Fruit fly (Drosophila melanogaster): ENCODE data around the gene CG43294.

The CG43294 gene

DNA sequence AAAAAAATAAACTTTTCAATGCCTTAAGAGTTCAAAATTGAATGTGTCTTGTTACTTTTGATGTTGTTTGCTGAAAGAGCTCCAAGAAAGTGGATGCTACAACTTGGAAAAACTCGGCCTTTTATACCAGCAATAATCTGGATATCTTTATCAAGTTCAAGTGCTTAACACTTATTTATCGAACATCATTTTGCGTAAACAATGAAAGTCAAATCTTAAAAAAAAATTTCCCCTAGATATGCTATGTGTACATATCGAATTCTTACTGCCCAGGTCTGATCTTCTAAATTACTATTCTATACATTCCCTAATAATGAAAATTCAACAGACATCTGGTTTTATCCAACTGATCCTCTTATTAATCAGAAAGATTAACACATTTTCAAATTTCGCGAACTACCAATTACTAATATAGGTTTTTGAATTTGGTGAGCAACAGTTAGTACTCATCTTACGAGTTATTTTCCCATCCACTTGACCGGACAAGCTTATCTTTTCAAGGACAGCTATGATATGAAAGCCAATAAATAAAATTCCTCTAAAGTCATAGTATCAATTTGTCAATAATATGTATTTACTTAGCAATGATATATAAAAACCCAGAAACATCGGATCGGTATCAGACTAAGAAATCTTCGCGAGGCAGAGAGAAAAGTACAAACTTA lies at the start of gene CG43294, which contains the start of gene CG11570:
TSS of gene CG43294 (plus strand) at position 615 of the 665 bp plus-strand sequence.
TSS of gene CG11570 (minus strand) at position 101 of the 665 bp plus-strand sequence.
- TF ChIP-seq CG17801 (GFP tag; optimal IDR thresholded peaks at IDR 0.05; ENCODE audit: partially characterized antibody) = no peak

DNA sequence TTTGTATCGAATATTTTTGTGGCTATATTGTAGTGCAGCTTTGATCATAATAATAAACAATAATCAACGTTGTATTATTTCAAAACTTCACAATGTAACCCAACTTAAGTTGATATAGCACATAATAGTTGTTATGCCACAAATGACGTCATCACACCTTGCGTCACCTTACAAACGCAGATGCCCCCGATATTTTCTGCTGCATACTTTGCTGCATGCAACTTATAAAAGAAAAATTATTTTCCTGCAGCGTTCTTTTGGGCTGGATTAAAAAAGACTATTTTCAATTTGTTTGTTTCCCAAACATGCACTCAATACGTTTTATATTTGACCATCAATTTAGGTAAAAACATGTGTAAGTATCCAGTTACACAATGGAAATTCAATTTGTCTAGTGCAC lies 39.9 kb upstream of the CG43294 start:
- no peak for TF ChIP-seq CG17801 (GFP tag; optimal IDR thresholded peaks at IDR 0.05; ENCODE audit: partially characterized antibody)

dm6 chr3L:11921213-11921612 lies 36.9 kb upstream of the CG43294 start, which contains the start of gene CG11588:
TSS of gene CG11588 (plus strand) at chr3L:11921513.
- no peak for TF ChIP-seq CG17801 (GFP tag; optimal IDR thresholded peaks at IDR 0.05; ENCODE audit: partially characterized antibody)

DNA sequence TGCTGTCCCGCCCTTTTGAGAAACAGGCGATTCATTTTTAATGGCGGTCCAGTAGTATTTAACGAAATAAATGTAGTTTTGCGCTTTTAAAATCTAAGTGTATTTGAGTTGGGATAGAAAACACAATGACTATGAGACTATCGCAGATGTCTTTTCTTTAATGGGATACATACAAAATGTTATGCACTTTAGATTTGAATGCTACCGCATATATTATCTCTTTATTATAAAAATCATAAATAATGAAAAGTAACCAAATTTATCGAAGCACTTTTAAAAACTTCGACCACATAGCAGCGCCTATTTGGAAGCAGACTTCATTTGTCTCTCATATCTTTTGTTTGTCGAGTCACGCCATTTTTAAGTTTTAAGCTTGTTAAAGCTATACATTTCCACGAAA lies 33.4 kb upstream of the CG43294 start, which contains the start of gene SdhAL:
TSS of gene SdhAL (minus strand) at position 101 of the 400 bp plus-strand sequence.
- no peak for TF ChIP-seq CG17801 (GFP tag; optimal IDR thresholded peaks at IDR 0.05; ENCODE audit: partially characterized antibody)

DNA sequence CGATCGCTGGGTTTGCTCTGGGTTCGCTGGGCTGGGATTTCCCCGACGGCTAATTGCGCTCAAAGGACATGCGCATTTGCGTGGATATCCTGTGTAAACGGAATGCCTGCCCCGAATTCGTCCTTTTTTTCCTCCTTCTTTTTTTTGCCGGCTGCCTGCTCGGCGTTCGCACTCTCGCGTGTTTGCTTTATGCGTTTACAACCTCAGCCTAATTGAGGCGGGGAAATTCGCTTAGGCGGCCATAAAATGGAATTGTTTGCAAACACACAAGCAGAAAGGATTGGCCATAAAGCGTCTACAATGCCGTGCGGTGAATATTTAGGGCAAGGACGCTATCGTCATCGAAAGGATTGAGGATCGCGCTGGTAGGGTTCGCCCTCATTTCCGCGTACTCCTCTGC lies 32.7 kb upstream of the CG43294 start:
- TF ChIP-seq CG17801 (GFP tag; optimal IDR thresholded peaks at IDR 0.05; ENCODE audit: partially characterized antibody) = no peak

DNA sequence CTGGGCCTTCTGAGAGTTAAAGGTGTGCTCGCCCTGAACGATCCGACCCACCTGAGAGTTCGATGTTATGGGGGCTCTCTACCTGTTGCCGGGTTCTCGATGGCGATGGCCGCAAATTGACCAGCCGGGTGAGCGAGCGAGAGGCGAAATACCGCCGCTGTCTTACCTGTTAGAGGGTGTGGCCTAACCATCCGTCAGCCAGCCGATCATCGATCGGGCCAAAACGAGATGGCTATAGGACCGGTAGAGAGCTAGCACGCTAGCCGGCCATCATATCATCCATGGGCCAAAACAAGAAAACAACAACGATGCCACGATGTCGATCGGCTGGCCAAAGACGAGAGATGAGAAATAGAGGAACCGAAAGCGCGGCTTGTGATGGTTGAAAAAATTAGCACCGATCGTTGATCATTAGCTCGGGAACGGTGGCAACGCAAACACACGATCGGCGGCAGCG lies 30.8 kb upstream of the CG43294 start, which contains the start of gene byn:
TSS of gene byn (plus strand) at position 407 of the 457 bp plus-strand sequence.
- no peak for TF ChIP-seq CG17801 (GFP tag; optimal IDR thresholded peaks at IDR 0.05; ENCODE audit: partially characterized antibody)

DNA sequence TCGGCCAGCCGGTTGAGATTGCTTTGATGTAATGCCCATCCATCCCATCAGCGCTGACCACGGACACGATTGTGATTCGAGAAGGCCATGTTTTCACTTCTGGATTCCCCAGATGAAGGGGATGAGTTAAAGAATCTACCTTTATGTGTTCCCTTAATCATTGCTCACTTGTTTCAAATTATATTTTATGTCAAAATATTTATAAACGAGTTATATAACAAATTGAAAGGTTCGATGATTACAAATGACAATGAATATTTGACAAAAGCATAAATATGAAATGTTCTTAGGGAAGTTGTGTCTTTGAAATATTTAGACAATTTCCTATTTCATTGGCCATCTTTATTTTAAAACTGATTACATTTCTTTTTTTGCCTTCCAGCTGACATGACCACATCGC lies 26.5 kb upstream of the CG43294 start:
- no peak for TF ChIP-seq CG17801 (GFP tag; optimal IDR thresholded peaks at IDR 0.05; ENCODE audit: partially characterized antibody)

- TF ChIP-seq CG17801 (GFP tag; optimal IDR thresholded peaks at IDR 0.05; ENCODE audit: partially characterized antibody) = no peak
Measured at dm6 chr3L:11937270-11937669, 20.8 kb upstream of the CG43294 start.

dm6 chr3L:11938716-11939115 lies 19.4 kb upstream of the CG43294 start, which contains the start of gene CG44837:
TSS of gene CG44837 (minus strand) at chr3L:11938872.
- TF ChIP-seq CG17801 (GFP tag; optimal IDR thresholded peaks at IDR 0.05; ENCODE audit: partially characterized antibody) = no peak

- no peak for TF ChIP-seq CG17801 (GFP tag; optimal IDR thresholded peaks at IDR 0.05; ENCODE audit: partially characterized antibody)
Measured at dm6 chr3L:11941612-11942011, 16.5 kb upstream of the CG43294 start, which contains the start of gene Rpt4R. TSS of gene Rpt4R (plus strand) at chr3L:11941912.

- TF ChIP-seq CG17801 (GFP tag; optimal IDR thresholded peaks at IDR 0.05; ENCODE audit: partially characterized antibody) = no peak
Measured at dm6 chr3L:11944752-11945151, 13.3 kb upstream of the CG43294 start, which contains the start of gene CG5883. TSS of gene CG5883 (minus strand) at chr3L:11944852.

DNA sequence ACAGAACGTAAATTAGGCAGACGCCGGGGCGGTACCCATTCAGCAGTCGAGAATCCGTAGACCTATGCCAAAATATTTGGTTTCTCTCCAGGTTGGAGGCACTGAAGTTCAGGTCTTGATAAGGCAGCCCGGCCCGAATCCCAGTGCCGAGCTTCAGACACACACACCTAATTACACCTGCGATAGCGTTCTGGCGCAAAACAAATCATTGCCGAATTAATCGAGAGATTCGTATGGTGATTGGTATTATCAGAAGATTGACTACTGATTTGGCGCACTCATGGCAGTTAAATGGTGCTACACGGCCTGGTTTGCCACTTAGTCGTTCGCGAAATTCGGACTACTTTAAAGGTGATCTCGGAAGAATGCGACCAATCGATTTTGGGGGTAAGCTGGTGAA lies 10.7 kb upstream of the CG43294 start, which contains the start of gene CG7252:
TSS of gene CG7252 (plus strand) at position 319 of the 400 bp plus-strand sequence.
- TF ChIP-seq CG17801 (GFP tag; optimal IDR thresholded peaks at IDR 0.05; ENCODE audit: partially characterized antibody) = no peak

DNA sequence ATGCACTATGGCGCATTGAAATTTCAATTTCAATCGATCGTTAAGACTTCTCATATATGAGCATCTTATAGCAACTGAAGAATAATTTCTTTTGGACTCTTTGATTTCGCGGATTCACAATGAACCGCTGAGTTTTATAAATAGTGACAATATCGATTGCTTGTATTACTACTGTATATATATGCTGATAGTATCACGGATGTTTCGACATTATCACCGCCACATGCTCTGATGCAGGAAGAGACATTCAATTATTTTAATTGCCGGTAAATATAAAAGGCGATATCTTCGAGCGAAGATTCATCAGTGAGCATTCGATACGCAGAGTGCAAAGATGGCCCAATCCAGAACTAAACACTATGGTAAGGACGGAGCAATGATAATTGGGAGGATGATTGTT lies 8.5 kb upstream of the CG43294 start, which contains the start of gene CG17826:
TSS of gene CG17826 (plus strand) at position 301 of the 400 bp plus-strand sequence.
- TF ChIP-seq CG17801 (GFP tag; optimal IDR thresholded peaks at IDR 0.05; ENCODE audit: partially characterized antibody) = no peak

- no peak for TF ChIP-seq CG17801 (GFP tag; optimal IDR thresholded peaks at IDR 0.05; ENCODE audit: partially characterized antibody)
Measured at dm6 chr3L:11953217-11953616, 4.9 kb upstream of the CG43294 start, which contains the start of gene obst-G. TSS of gene obst-G (minus strand) at chr3L:11953317.

DNA sequence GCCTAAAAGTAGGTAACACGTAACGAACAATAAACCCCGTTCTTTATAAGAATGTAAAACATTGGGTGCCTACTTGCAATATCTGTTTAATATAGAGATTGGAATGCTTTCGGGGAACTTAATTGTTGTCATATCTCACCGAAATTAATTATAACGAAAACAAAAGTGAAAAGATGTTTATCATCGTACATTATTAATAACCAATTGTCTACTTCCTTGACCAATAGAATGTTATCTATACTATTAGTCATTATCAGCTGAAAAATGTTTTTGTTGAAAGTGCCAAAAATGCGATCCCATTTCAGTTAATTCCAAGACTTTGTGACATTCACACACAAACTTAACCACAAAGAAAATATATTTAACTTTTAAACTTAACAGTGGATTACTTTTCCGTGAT lies 4.3 kb upstream of the CG43294 start, which contains the start of gene CG7248:
TSS of gene CG7248 (plus strand) at position 301 of the 400 bp plus-strand sequence.
- TF ChIP-seq CG17801 (GFP tag; optimal IDR thresholded peaks at IDR 0.05; ENCODE audit: partially characterized antibody) = no peak

dm6 chr3L:11966104-11966503 lies 8.0 kb downstream of the CG43294 start, which contains the start of gene prc:
TSS of gene prc (minus strand) at chr3L:11966131.
- no peak for TF ChIP-seq CG17801 (GFP tag; optimal IDR thresholded peaks at IDR 0.05; ENCODE audit: partially characterized antibody)
